Fruit fly (Drosophila melanogaster): ENCODE data around the gene ath.

- TF ChIP-seq dsf (GFP tag; optimal IDR thresholded peaks at IDR 0.05; ENCODE audit: borderline replicate concordance), result no peak
- no peak for TF ChIP-seq CG9705 (GFP tag; optimal IDR thresholded peaks at IDR 0.05)
- TF ChIP-seq psq (GFP tag; optimal IDR thresholded peaks at IDR 0.05), result no peak
- TF ChIP-seq br (GFP tag; optimal IDR thresholded peaks at IDR 0.05), result no peak
- no peak for TF ChIP-seq usp (GFP tag; optimal IDR thresholded peaks at IDR 0.05)
- TF ChIP-seq sage (GFP tag; optimal IDR thresholded peaks at IDR 0.05), result no peak
- no peak for TF ChIP-seq rgr (GFP tag; optimal IDR thresholded peaks at IDR 0.05)
- TF ChIP-seq Myc (optimal IDR thresholded peaks at IDR 0.05), result no peak
- no peak for TF ChIP-seq jim (GFP tag; optimal IDR thresholded peaks at IDR 0.05)
- TF ChIP-seq pan (optimal IDR thresholded peaks at IDR 0.05), result no peak
These were observed 19.5 kb downstream of the ath start for dm6 chr2L:10230455-10230854.

Measured in whole organism, wandering third instar larva.